Fruit fly (Drosophila melanogaster): ENCODE data around the gene CG5984.

Gene CG5984

DNA sequence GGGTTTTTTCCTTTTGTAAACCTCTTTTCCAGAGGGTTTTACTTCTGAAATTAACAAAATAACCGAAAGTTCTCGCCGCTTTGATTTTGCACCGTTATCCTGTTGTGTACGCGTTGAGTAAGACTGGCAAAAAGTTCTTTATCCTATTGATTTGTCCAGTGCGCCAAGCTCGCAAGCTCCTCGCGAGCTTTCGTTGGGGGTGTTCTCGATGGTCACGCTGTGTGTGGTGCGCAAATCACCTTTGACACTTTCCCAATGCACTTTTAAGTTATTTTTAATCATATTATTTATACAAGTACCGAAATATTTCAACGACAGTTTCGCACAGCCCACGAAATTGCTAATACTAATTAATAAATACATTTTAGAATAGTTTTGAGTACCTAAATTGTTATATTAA, 9.8 kb downstream of the CG5984 start:
- TF ChIP-seq CTCF (optimal IDR thresholded peaks at IDR 0.05) (no peak), CG8478 (optimal IDR thresholded peaks at IDR 0.05) (no peak)

DNA sequence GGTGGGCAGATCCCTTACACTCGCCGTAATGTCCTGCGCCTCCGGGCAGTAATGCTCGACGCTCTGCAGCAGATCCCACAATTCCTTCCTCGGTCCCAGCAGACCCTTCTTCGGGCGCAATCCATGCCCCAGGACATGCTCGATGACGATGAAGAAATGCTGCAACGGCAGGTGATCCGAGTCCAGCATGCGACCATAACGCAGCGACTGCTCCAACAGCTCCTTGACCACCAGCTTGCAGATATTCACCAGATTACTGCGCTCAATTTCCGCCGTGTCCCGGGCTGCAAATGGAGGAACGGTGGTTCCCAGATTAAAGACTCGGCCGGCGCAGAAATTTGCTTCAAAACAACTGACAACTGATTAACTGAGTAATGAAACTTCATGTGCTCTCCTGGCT, 14.4 kb downstream of the CG5984 start, which contains the start of gene CG31068:
TSS of gene CG31068 (plus strand) at position 301 of the 400 bp plus-strand sequence.
- TF ChIP-seq CTCF (optimal IDR thresholded peaks at IDR 0.05): no peak
- TF ChIP-seq CG8478 (optimal IDR thresholded peaks at IDR 0.05): no peak

DNA sequence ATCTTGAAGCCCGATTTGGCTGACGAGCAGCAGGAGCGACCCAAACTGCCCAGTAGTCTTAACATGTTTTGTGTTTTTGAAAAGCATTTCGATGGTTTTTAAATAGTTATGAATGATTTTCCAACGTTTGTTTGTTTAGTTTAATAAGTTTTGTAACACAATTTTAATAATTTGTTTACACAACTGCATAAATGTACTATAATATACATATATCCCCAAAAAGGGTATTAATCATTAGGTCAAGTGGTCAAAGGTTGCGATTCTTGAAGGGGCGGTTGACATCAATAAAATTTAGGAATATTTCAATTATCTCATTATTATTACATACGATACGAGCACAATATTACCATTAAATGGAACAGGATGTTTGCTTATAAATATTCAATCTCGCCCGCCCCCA, 18.4 kb downstream of the CG5984 start, which contains the start of gene CG42814:
TSS of gene CG42814 (minus strand) at position 101 of the 400 bp plus-strand sequence.
- TF ChIP-seq CG8478 (optimal IDR thresholded peaks at IDR 0.05) (no peak), CTCF (optimal IDR thresholded peaks at IDR 0.05) (no peak)

DNA sequence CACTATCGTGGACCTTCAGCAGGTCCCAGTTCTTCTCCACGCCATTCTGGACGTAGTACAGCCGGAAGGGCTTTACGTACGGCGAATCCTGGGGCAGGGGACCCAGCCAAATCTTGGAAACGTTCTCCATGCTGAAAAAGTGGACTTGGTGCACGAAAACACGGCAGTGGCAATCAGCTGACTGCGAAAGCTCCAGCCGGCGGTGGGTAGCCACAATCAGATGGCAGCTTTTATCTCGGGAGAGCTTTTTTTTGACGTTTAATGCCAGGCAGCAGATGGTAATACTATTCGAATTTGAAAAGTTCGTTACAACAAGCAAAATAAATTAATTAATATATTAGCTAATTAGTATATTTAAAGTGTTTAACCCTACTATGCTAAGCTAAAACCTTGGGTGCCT, 19.4 kb downstream of the CG5984 start, which contains the start of gene CG42813:
TSS of gene CG42813 (minus strand) at position 220 of the 400 bp plus-strand sequence.
- TF ChIP-seq CG8478 (optimal IDR thresholded peaks at IDR 0.05): no peak

dm6 chr3R:27226080-27226648, 21.6 kb downstream of the CG5984 start:
- no peak for TF ChIP-seq CG8478 (optimal IDR thresholded peaks at IDR 0.05)
- TF ChIP-seq CTCF (optimal IDR thresholded peaks at IDR 0.05): no peak

DNA sequence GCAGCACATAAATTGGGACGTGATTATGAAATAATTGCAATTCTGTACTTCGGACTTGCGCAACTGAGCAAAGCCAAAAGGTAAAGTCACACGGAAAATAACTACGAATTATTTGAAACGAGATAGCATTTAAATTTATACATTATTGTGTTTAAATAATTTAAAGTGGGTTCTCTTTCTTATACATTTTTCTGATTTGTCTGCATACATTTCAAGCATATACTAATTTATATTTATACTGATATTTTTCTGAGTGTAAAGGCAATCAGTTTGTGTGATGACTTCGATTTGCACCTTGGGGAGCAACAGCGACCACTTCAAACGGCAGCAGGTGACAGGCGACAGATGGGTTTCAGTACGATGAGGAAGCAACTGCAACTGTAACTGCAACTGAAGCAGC, 22.3 kb downstream of the CG5984 start:
- TF ChIP-seq CG8478 (optimal IDR thresholded peaks at IDR 0.05) (no peak), CTCF (optimal IDR thresholded peaks at IDR 0.05) (no peak)

DNA sequence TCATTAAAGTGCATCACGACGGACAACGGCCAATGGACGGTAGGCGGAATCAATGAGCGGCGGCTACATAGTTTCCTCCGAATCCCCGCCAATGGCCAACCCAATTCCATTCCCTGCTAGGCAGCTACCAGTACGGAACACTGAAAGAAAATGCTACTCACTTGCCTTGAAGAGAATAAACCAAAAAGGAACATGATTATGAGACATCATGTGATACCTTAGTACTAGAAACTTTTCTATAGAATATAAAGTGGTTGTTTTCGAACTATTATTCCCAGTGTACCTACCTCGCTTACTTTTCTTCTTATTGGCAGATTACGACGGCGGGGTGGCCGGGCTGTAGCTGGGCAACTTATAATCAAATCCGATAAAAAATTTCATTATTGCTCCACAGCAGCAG, 23.1 kb downstream of the CG5984 start:
- TF ChIP-seq CG8478 (optimal IDR thresholded peaks at IDR 0.05) (no peak), CTCF (optimal IDR thresholded peaks at IDR 0.05) (no peak)

dm6 chr3R:27223012-27223411, 24.8 kb downstream of the CG5984 start:
- TF ChIP-seq CG8478 (optimal IDR thresholded peaks at IDR 0.05) (no peak), CTCF (optimal IDR thresholded peaks at IDR 0.05) (no peak)

DNA sequence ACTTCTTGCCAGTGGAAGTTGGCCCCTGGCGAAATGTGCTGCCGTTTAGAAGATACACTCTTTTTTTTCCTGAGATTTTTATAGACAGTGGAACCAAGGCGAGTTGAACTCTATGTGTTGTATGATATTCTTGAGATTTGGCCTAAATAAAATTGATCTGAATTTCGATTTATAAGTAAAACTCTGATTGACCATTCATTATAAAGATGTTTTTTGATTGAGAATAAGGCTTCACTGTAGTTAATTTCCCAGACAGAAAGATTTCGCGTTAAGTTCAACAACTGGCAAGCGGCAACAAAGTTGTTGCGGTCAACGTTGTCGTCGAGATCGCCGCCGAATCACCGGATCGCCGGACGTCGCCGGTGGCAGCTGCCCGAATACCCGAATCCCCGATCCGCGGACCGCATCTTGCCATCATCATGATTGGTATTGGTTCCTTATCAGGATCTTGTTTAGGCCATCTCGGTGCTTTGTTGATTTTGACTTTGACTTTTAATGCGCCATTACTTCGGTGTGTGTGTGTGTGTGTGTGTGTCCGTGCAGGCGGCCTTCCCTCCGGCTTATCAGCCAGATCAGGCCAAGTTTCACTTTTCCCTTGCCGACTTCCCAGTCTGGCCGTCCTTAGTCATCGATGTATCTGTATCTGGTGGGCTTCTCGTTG, 25.6 kb downstream of the CG5984 start:
- TF ChIP-seq CTCF (optimal IDR thresholded peaks at IDR 0.05) (no peak), CG8478 (optimal IDR thresholded peaks at IDR 0.05) (no peak)

dm6 chr3R:27220829-27221463, 26.8 kb downstream of the CG5984 start:
- no peak for TF ChIP-seq CTCF (optimal IDR thresholded peaks at IDR 0.05)
- no peak for TF ChIP-seq CG8478 (optimal IDR thresholded peaks at IDR 0.05)

DNA sequence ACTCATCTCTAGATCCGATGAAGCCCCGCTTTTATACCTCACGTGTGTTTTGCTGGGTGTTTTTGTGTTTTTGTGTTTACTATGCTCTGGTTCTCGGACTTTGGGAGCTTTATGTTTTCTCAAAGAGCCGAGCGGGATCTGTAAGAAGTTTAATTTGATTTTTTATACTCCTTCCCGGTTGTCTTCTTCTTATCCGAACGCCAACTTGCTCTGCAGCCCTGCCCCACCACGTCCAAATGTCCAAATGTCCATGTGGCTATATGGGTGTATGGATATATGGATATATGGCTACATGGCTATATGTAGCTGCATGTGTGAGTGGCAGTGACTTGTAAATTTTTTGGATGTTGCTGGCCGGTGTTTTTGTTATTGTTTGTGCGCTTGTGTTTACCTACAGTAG, 29.0 kb downstream of the CG5984 start:
- TF ChIP-seq CTCF (optimal IDR thresholded peaks at IDR 0.05) (no peak), CG8478 (optimal IDR thresholded peaks at IDR 0.05) (no peak)

DNA sequence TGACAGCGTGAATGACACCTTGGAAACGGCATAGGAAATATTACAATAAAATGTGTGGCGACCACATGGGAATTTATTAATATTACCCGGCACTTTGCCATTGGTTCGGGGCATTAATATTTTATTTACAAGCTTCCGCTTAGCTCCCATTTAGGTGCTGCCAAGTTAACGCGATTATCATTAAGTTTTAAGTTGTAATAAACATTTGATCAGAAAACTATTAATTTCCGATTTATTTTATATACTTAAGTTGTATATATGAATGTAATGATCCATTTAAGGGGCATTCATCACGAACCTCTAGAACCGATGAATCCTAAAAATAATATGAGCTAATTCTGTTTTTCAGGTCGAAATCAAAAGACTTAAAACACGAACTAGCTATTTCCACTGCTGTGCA, 29.5 kb downstream of the CG5984 start:
- TF ChIP-seq CG8478 (optimal IDR thresholded peaks at IDR 0.05): no peak
- TF ChIP-seq CTCF (optimal IDR thresholded peaks at IDR 0.05): no peak

DNA sequence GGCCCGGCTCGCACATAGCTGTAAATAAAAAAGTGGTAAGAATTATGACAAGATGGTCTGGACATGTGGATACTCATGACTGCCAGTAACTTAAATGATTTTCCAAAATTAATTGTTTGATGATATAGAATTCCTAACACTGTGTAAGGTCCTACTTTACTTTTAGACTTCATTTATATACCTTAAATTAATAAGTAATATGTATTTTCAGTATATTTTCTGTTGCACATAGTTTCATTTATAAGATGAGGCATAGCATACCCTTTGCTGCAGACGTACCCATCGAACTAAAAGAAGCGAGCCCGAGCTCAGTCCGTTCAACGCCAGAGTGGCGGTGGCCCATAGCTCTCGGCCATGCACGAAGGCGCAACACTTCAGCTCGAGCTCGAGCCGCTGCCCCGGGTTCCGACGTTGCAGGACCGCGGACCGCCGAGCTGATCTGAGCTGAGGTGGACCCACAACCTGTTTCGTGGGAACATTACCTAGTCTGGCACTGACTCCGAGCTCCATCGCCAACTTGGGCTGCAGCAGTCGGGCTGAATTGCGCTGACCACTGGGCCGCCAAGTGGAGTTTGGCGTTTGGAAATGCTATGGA, 30.2 kb downstream of the CG5984 start:
- TF ChIP-seq CTCF (optimal IDR thresholded peaks at IDR 0.05): no peak
- TF ChIP-seq CG8478 (optimal IDR thresholded peaks at IDR 0.05): no peak

dm6 chr3R:27214949-27215348, 32.8 kb downstream of the CG5984 start:
- no peak for TF ChIP-seq CTCF (optimal IDR thresholded peaks at IDR 0.05)

- no peak for TF ChIP-seq CTCF (optimal IDR thresholded peaks at IDR 0.05)
- TF ChIP-seq CG8478 (optimal IDR thresholded peaks at IDR 0.05): no peak
Measured at dm6 chr3R:27212979-27213580, 34.7 kb downstream of the CG5984 start.

All from S2 (cell line).